Worm (Caenorhabditis elegans): ENCODE measurements around the gene pqn-76.

- TF ChIP-seq ces-1 (GFP tag; optimal IDR thresholded peaks at IDR 0.05) (no peak), ceh-8 (GFP tag; optimal IDR thresholded peaks at IDR 0.05) (no peak), snpc-4 (tag; optimal IDR thresholded peaks at IDR 0.05) (no peak)
Measured at ce11 chrIV:15604194-15604593, 25.3 kb downstream of the pqn-76 start.
